Worm (Caenorhabditis elegans): ENCODE results near the gene znf-207.

znf-207 gene

DNA sequence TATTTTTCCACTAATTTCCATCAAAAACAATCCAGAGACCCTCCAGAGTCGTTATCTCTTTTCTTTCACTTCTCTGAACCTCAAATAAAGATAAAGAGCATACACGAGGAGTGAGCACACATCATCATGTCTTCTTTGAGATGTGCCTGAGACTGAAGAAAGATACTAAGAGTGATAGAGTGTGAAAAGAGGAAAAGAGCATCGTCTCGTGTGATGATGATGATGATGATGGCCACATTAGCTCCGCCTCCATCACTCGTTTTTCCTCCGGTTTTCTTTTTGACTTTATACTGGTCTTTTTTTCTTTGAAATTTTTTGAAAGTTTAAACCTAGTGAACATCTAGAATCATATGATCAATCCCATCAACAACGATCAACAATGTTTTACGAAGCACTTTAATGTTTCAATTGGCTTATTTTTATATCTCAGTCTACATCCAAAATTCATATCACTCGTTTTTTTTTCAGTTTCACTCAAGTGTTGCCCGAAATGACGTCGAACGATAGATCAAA lies 43.2 kb downstream of the znf-207 start, which contains the start of gene T01G1.2 (continued):
- TF ChIP-seq egl-13 (tag; optimal IDR thresholded peaks at IDR 0.05) (peak; percentile 15), vab-15 (tag; optimal IDR thresholded peaks at IDR 0.05) (no peak), pag-3 (tag; optimal IDR thresholded peaks at IDR 0.05; ENCODE audit: borderline replicate concordance, insufficient read depth) (peak; percentile 4), alr-1 (tag; optimal IDR thresholded peaks at IDR 0.05; ENCODE audit: borderline replicate concordance) (no peak), lir-3 (tag; optimal IDR thresholded peaks at IDR 0.05; ENCODE audit: poor library complexity) (no peak), pax-3 (tag; optimal IDR thresholded peaks at IDR 0.05) (no peak), snpc-4 (tag; optimal IDR thresholded peaks at IDR 0.05) (no peak), skn-1 (tag; optimal IDR thresholded peaks at IDR 0.05) (peak; percentile 47), unc-130 (tag; optimal IDR thresholded peaks at IDR 0.05) (peak; percentile 31), jun-1 (tag; optimal IDR thresholded peaks at IDR 0.05) (no peak), unc-62 (GFP tag; optimal IDR thresholded peaks at IDR 0.05) (no peak), nhr-20 (tag; optimal IDR thresholded peaks at IDR 0.05) (no peak), nhr-47 (tag; optimal IDR thresholded peaks at IDR 0.05) (peak; percentile 39), mef-2 (tag; optimal IDR thresholded peaks at IDR 0.05) (peak; percentile 7), sup-37 (GFP tag; optimal IDR thresholded peaks at IDR 0.05) (no peak), ceh-8 (GFP tag; optimal IDR thresholded peaks at IDR 0.05) (no peak), lin-13 (GFP tag; optimal IDR thresholded peaks at IDR 0.05) (no peak), mdl-1 (tag; optimal IDR thresholded peaks at IDR 0.05) (peak in 1 of 2 experiments; percentile 25), mab-9 (GFP tag; IDR thresholded peaks at IDR 0.05) (no peak), dsc-1 (tag; optimal IDR thresholded peaks at IDR 0.05) (peak; percentile 42), elt-3 (tag; optimal IDR thresholded peaks at IDR 0.05) (no peak), swsn-7 (tag; optimal IDR thresholded peaks at IDR 0.05) (peak; percentile 15), lin-15B (tag; optimal IDR thresholded peaks at IDR 0.05) (no peak), aha-1 (tag; optimal IDR thresholded peaks at IDR 0.05) (no peak), lsy-2 (tag; optimal IDR thresholded peaks at IDR 0.05) (peak; percentile 32 to 56), C16A3.4 (tag; optimal IDR thresholded peaks at IDR 0.05) (no peak), tbx-2 (tag; optimal IDR thresholded peaks at IDR 0.05) (no peak), nhr-85 (tag) (no peak), sptf-1 (tag; optimal IDR thresholded peaks at IDR 0.05) (no peak), egl-27 (tag; optimal IDR thresholded peaks at IDR 0.05) (no peak), hlh-17 (GFP tag; optimal IDR thresholded peaks at IDR 0.05; ENCODE audit: borderline replicate concordance) (no peak), nhr-237 (tag; optimal IDR thresholded peaks at IDR 0.05) (no peak), lin-39 (tag; optimal IDR thresholded peaks at IDR 0.05) (no peak), zag-1 (tag; optimal IDR thresholded peaks at IDR 0.05) (no peak), fkh-10 (GFP tag; optimal IDR thresholded peaks at IDR 0.05) (no peak), grh-1 (GFP tag; IDR thresholded peaks at IDR 0.05) (no peak), snu-23 (GFP tag; optimal IDR thresholded peaks at IDR 0.05) (peak; percentile 22), ceh-82 (tag; optimal IDR thresholded peaks at IDR 0.05) (no peak), ceh-63 (GFP tag; optimal IDR thresholded peaks at IDR 0.05) (no peak), C04F5.9 (tag; optimal IDR thresholded peaks at IDR 0.05) (no peak), irx-1 (tag; optimal IDR thresholded peaks at IDR 0.05) (no peak), nhr-76 (tag; optimal IDR thresholded peaks at IDR 0.05) (no peak), nhr-84 (tag; optimal IDR thresholded peaks at IDR 0.05) (no peak), ama-1 (optimal IDR thresholded peaks at IDR 0.05) (no peak)

DNA sequence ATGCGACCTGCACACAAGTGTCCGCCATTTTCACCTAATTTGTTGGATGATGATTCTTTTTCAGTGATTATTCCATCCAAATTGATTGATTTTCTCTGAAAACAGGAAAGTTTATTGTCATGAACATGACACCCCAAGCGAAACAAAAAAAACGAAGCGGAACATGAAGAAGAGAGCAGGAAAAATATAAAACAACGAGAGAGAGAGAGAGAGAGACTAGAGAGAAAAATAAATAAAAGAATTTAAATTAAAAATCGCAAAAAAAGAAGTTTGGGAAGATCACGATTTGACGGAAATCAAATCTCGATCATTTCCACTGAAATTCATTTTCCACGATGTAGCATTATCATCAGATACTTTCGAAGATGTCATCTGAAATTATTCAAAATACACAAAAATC lies 49.0 kb downstream of the znf-207 start, which contains the start of gene klp-12:
Gene klp-12 (minus strand): TSS at position 101 of the 400 bp plus-strand sequence.
- no peak for TF ChIP-seq unc-86 (tag; optimal IDR thresholded peaks at IDR 0.05)
- no peak for TF ChIP-seq lin-39 (tag; optimal IDR thresholded peaks at IDR 0.05)
- TF ChIP-seq dpl-1 (GFP tag; optimal IDR thresholded peaks at IDR 0.05): no peak
- no peak for TF ChIP-seq nhr-77 (tag; optimal IDR thresholded peaks at IDR 0.05)
- TF ChIP-seq ces-1 (GFP tag; optimal IDR thresholded peaks at IDR 0.05): no peak
- TF ChIP-seq pag-3 (tag; optimal IDR thresholded peaks at IDR 0.05; ENCODE audit: borderline replicate concordance, insufficient read depth): no peak
- TF ChIP-seq egl-13 (tag; optimal IDR thresholded peaks at IDR 0.05): no peak
- TF ChIP-seq zag-1 (tag; optimal IDR thresholded peaks at IDR 0.05): no peak
- no peak for TF ChIP-seq unc-130 (tag; optimal IDR thresholded peaks at IDR 0.05)
- TF ChIP-seq sptf-1 (tag; optimal IDR thresholded peaks at IDR 0.05): no peak
- TF ChIP-seq lin-35 (GFP tag; optimal IDR thresholded peaks at IDR 0.05): no peak
- no peak for TF ChIP-seq fkh-10 (GFP tag; optimal IDR thresholded peaks at IDR 0.05)
- no peak for TF ChIP-seq lin-14 (GFP tag; optimal IDR thresholded peaks at IDR 0.05)
- TF ChIP-seq lin-13 (GFP tag; optimal IDR thresholded peaks at IDR 0.05): no peak
- TF ChIP-seq aha-1 (tag; optimal IDR thresholded peaks at IDR 0.05): no peak
- TF ChIP-seq ceh-82 (tag; optimal IDR thresholded peaks at IDR 0.05): no peak
- TF ChIP-seq mep-1 (tag; optimal IDR thresholded peaks at IDR 0.05): no peak
- no peak for TF ChIP-seq C34B4.2 (tag; optimal IDR thresholded peaks at IDR 0.05)
- no peak for TF ChIP-seq nhr-47 (tag; optimal IDR thresholded peaks at IDR 0.05)
- no peak for TF ChIP-seq nhr-237 (tag; optimal IDR thresholded peaks at IDR 0.05)
